Worm (Caenorhabditis elegans) whole organism, L2 larva: ENCODE data around the gene vps-16.

Source experiments
- C34F6.9 ChIP-seq: fragments of 150-350 bp; optimal IDR thresholded peaks from 2 replicates; lab custom pipeline; 2014; ENCODE audit warnings: missing biosample characterization, missing genetic modification characterization
- F13H6.1 ChIP-seq: sonication (generic microtip); optimal IDR thresholded peaks from 2 replicates; lab custom pipeline; 2016; ENCODE audit warnings: missing genetic modification characterization, missing compliant biosample characterization
- R02D3.7 ChIP-seq: fragments of 150-350 bp; optimal IDR thresholded peaks from 2 replicates; lab custom pipeline; 2014; ENCODE audit warnings: missing biosample characterization, missing genetic modification characterization
- Y55F3AM.14 ChIP-seq: fragments of 200-800 bp; sonication (Bioruptor generic); optimal IDR thresholded peaks from 2 replicates; lab custom pipeline; 2018; ENCODE audit warnings: mild to moderate bottlenecking, missing genetic modification characterization, missing compliant biosample characterization
- ZK546.5 ChIP-seq: sonication (generic microtip); optimal IDR thresholded peaks from 2 replicates; lab custom pipeline; 2017; ENCODE audit warnings: missing biosample characterization, missing genetic modification characterization
- alr-1 ChIP-seq: fragments of 150-350 bp; optimal IDR thresholded peaks from 2 replicates; lab custom pipeline; 2014; ENCODE audit warnings: missing biosample characterization, missing genetic modification characterization
- aly-2 ChIP-seq: fragments of 150-350 bp; optimal IDR thresholded peaks from 2 replicates; lab custom pipeline; 2014; ENCODE audit warnings: missing biosample characterization, missing genetic modification characterization
- ama-1 ChIP-seq: fragments of 150-350 bp; optimal IDR thresholded peaks from 2 replicates; lab custom pipeline; 2018; ENCODE audit warnings: inconsistent platforms
- blmp-1 ChIP-seq: sonication (generic microtip); optimal IDR thresholded peaks from 2 replicates; lab custom pipeline; 2017; ENCODE audit warnings: missing genetic modification characterization, mild to moderate bottlenecking, missing compliant biosample characterization, antibody characterized with exemption, moderate library complexity; ENCODE audit not compliant: insufficient read depth
- ceh-16 ChIP-seq: fragments of 150-350 bp; optimal IDR thresholded peaks from 2 replicates; lab custom pipeline; 2014; ENCODE audit warnings: missing biosample characterization, missing genetic modification characterization
- ceh-82 ChIP-seq: fragments of 150-350 bp; optimal IDR thresholded peaks from 2 replicates; lab custom pipeline; 2014; ENCODE audit warnings: missing biosample characterization, missing genetic modification characterization
- crh-2 ChIP-seq: sonication (generic microtip); optimal IDR thresholded peaks from 2 replicates; lab custom pipeline; 2017; ENCODE audit warnings: missing biosample characterization, missing genetic modification characterization
- dmd-4 ChIP-seq: sonication (generic microtip); optimal IDR thresholded peaks from 2 replicates; lab custom pipeline; 2017; ENCODE audit warnings: missing biosample characterization, missing genetic modification characterization
- egl-27 ChIP-seq: sonication (generic microtip); optimal IDR thresholded peaks from 3 replicates; lab custom pipeline; 2017; ENCODE audit warnings: missing biosample characterization, missing genetic modification reagents, missing genetic modification characterization
- elt-1 ChIP-seq: fragments of 150-350 bp; optimal IDR thresholded peaks from 2 replicates; lab custom pipeline; 2014; ENCODE audit warnings: missing biosample characterization, missing genetic modification characterization
- elt-3 ChIP-seq: sonication (generic microtip); optimal IDR thresholded peaks from 2 replicates; lab custom pipeline; 2017; ENCODE audit warnings: missing biosample characterization, missing genetic modification characterization
- fos-1 ChIP-seq: fragments of 150-350 bp; optimal IDR thresholded peaks from 2 replicates; lab custom pipeline; 2014; ENCODE audit warnings: missing biosample characterization, missing genetic modification characterization
- gmeb-1 ChIP-seq: fragments of 150-350 bp; optimal IDR thresholded peaks from 2 replicates; lab custom pipeline; 2014; ENCODE audit warnings: missing biosample characterization, missing genetic modification characterization
- lin-11 ChIP-seq: fragments of 150-350 bp; sonication (generic microtip); optimal IDR thresholded peaks from 2 replicates; lab custom pipeline; 2014; ENCODE audit warnings: missing biosample characterization, missing genetic modification characterization, inconsistent platforms, mixed read lengths
- lin-13 ChIP-seq: fragments of 150-350 bp; optimal IDR thresholded peaks from 2 replicates; lab custom pipeline; 2014; ENCODE audit warnings: missing biosample characterization, missing genetic modification reagents, missing genetic modification characterization
- lin-39 ChIP-seq: fragments of 150-350 bp; optimal IDR thresholded peaks from 2 replicates; lab custom pipeline; 2014; ENCODE audit warnings: missing biosample characterization, missing genetic modification reagents, missing genetic modification characterization
- lsy-2 ChIP-seq, 2 experiments: fragments of 150-350 bp in 1 of 2; sonication (generic microtip) in 1 of 2; optimal IDR thresholded peaks; 2 replicates each; lab custom pipeline; 2014 to 2017; ENCODE audit warnings: missing biosample characterization in 2 of 2, missing genetic modification characterization in 2 of 2
- mab-5 ChIP-seq: fragments of 150-350 bp; optimal IDR thresholded peaks from 2 replicates; lab custom pipeline; 2014; ENCODE audit warnings: missing biosample characterization, missing genetic modification characterization
- mbf-1 ChIP-seq: sonication (generic microtip); optimal IDR thresholded peaks from 2 replicates; lab custom pipeline; 2017; ENCODE audit warnings: missing biosample characterization, missing genetic modification characterization
- mdl-1 ChIP-seq, 2 experiments: fragments of 150-350 bp in 1 of 2; sonication (generic microtip) in 1 of 2; optimal IDR thresholded peaks; 2 replicates each; lab custom pipeline; 2017; ENCODE audit warnings: missing biosample characterization in 2 of 2, missing genetic modification characterization in 2 of 2
- nhr-10 ChIP-seq: sonication (generic microtip); optimal IDR thresholded peaks from 2 replicates; lab custom pipeline; 2017; ENCODE audit warnings: missing biosample characterization, missing genetic modification characterization
- nhr-11 ChIP-seq: fragments of 150-350 bp; optimal IDR thresholded peaks from 2 replicates; lab custom pipeline; 2014; ENCODE audit warnings: missing biosample characterization, missing genetic modification characterization
- nhr-12 ChIP-seq: fragments of 150-350 bp; optimal IDR thresholded peaks from 2 replicates; lab custom pipeline; 2014; ENCODE audit warnings: missing biosample characterization, missing genetic modification characterization
- nhr-129 ChIP-seq: fragments of 150-350 bp; optimal IDR thresholded peaks from 2 replicates; lab custom pipeline; 2014; ENCODE audit warnings: missing biosample characterization, missing genetic modification characterization
- nhr-21 ChIP-seq: fragments of 150-350 bp; optimal IDR thresholded peaks from 2 replicates; lab custom pipeline; 2014; ENCODE audit warnings: missing biosample characterization, missing genetic modification characterization
- nhr-23 ChIP-seq: fragments of 150-350 bp; optimal IDR thresholded peaks from 2 replicates; lab custom pipeline; 2014; ENCODE audit warnings: missing biosample characterization, missing genetic modification reagents, missing genetic modification characterization
- nhr-237 ChIP-seq: fragments of 150-350 bp; optimal IDR thresholded peaks from 2 replicates; lab custom pipeline; 2014; ENCODE audit warnings: missing biosample characterization, missing genetic modification characterization
- nhr-25 ChIP-seq: fragments of 150-350 bp; sonication (generic microtip); optimal IDR thresholded peaks from 3 replicates; lab custom pipeline; 2014; ENCODE audit warnings: missing biosample characterization, missing genetic modification characterization
- nhr-6 ChIP-seq: fragments of 150-350 bp; optimal IDR thresholded peaks from 2 replicates; lab custom pipeline; 2014; ENCODE audit warnings: missing biosample characterization, missing genetic modification characterization
- nhr-77 ChIP-seq: fragments of 150-350 bp; optimal IDR thresholded peaks from 2 replicates; lab custom pipeline; 2014; ENCODE audit warnings: missing biosample characterization, missing genetic modification characterization
- peb-1 ChIP-seq: fragments of 150-350 bp; optimal IDR thresholded peaks from 2 replicates; lab custom pipeline; 2014; ENCODE audit warnings: missing biosample characterization, missing genetic modification characterization
- sem-4 ChIP-seq: fragments of 150-350 bp; optimal IDR thresholded peaks from 2 replicates; lab custom pipeline; 2014; ENCODE audit warnings: missing biosample characterization, missing genetic modification reagents, missing genetic modification characterization
- skn-1 ChIP-seq: sonication (generic microtip); optimal IDR thresholded peaks from 2 replicates; lab custom pipeline; 2017; ENCODE audit warnings: missing biosample characterization, missing genetic modification characterization
- sma-3 ChIP-seq: sonication (generic microtip); optimal IDR thresholded peaks from 2 replicates; lab custom pipeline; 2016; ENCODE audit warnings: missing genetic modification reagents, missing genetic modification characterization, missing compliant biosample characterization
- sma-9 ChIP-seq, 2 experiments: fragments of 150-350 bp in 1 of 2; sonication (generic microtip) in 1 of 2; optimal IDR thresholded peaks; 2 replicates each; lab custom pipeline; 2014 to 2016; ENCODE audit warnings: missing genetic modification characterization in 2 of 2, mild to moderate bottlenecking in 1 of 2, missing biosample characterization in 1 of 2, missing compliant biosample characterization in 1 of 2, missing genetic modification reagents in 1 of 2, moderate library complexity in 1 of 2
- snpc-4 ChIP-seq: fragments of 150-350 bp; optimal IDR thresholded peaks from 2 replicates; lab custom pipeline; 2014; ENCODE audit warnings: missing biosample characterization, missing genetic modification characterization
- unc-39 ChIP-seq: fragments of 150-350 bp; optimal IDR thresholded peaks from 2 replicates; lab custom pipeline; 2014; ENCODE audit warnings: missing biosample characterization, missing genetic modification characterization
- unc-55 ChIP-seq: fragments of 150-350 bp; sonication (generic microtip); optimal IDR thresholded peaks from 3 replicates; lab custom pipeline; 2014; ENCODE audit warnings: missing biosample characterization, missing genetic modification reagents, missing genetic modification characterization
- unc-62 ChIP-seq: fragments of 150-350 bp; optimal IDR thresholded peaks from 2 replicates; lab custom pipeline; 2014; ENCODE audit warnings: missing biosample characterization, missing genetic modification reagents, missing genetic modification characterization
- zag-1 ChIP-seq: fragments of 150-350 bp; optimal IDR thresholded peaks from 2 replicates; lab custom pipeline; 2014; ENCODE audit warnings: missing biosample characterization, missing genetic modification characterization
- ztf-1 ChIP-seq: fragments of 200-800 bp; sonication (Bioruptor generic); conservative IDR thresholded peaks from 2 replicates; pipeline ENCODE4 v1.3.6; 2022; ENCODE audit warnings: missing genetic modification characterization, missing compliant biosample characterization
- ztf-11 ChIP-seq: sonication (generic microtip); optimal IDR thresholded peaks from 2 replicates; lab custom pipeline; 2017; ENCODE audit warnings: missing biosample characterization, missing genetic modification characterization
- ztf-4 ChIP-seq: fragments of 150-350 bp; optimal IDR thresholded peaks from 2 replicates; lab custom pipeline; 2014; ENCODE audit warnings: missing biosample characterization, missing genetic modification characterization

The vps-16 gene

DNA sequence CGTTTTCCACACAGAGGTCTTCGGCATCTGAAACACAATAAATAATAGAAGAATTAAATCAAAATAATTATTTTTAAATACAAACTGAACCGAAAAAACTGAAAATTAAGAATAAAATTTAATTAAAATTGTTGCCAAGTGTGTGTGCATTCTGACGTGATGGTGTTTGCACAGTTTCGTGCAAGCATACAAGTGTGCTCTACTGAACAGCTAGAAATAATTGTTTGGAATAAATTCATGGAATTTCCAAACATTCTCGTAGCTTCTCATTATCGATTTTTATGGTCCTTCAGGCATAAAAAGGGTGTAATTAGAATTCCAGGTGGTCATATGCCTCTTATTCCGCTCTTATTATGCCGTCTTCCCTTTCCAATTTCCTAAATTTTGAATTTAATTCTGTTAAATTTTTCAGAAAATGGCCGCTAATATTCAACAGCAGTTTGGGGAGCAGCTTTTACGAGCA lies 1.2 kb upstream of the vps-16 start, which contains the start of the genes mrps-17 and txdc-9:
TSS of gene mrps-17 (minus strand) at position 33 of the 463 bp plus-strand sequence.
TSS of gene txdc-9 (plus strand) at position 413 of the 463 bp plus-strand sequence.
- TF ChIP-seq ceh-82 (tag; lab: Kevin White, UChicago): no peak
- TF ChIP-seq nhr-23 (tag; lab: Kevin White, UChicago): no peak
- TF ChIP-seq ceh-16 (tag; lab: Kevin White, UChicago): no peak
- no peak for TF ChIP-seq dmd-4 (tag; lab: Kevin White, UChicago)
- TF ChIP-seq unc-39 (tag; lab: Kevin White, UChicago): no peak
- TF ChIP-seq alr-1: peak; percentile 94
- peak; percentile 60 for TF ChIP-seq fos-1 (tag; lab: Kevin White, UChicago)
- peak; percentile 31 for TF ChIP-seq zag-1
- no peak for TF ChIP-seq lin-13 (GFP tag; lab: Kevin White, UChicago)
- TF ChIP-seq ama-1 (lab: Kevin White, UChicago): no peak
- TF ChIP-seq mbf-1: no peak
- no peak for TF ChIP-seq R02D3.7
- TF ChIP-seq egl-27 (tag; lab: Kevin White, UChicago): peak; percentile 13
- TF ChIP-seq elt-1: no peak
- TF ChIP-seq nhr-21: peak; percentile 47
- no peak for TF ChIP-seq skn-1 (tag; lab: Kevin White, UChicago)
- peak; percentile 97 for TF ChIP-seq C34F6.9
- TF ChIP-seq nhr-77 (tag; lab: Kevin White, UChicago): no peak
- TF ChIP-seq lin-39 (tag; lab: Kevin White, UChicago): no peak
- no peak for TF ChIP-seq Y55F3AM.14
- peak; percentile 89 for TF ChIP-seq crh-2 (tag; lab: Kevin White, UChicago)
- TF ChIP-seq lsy-2 (tag; optimal IDR thresholded peaks at IDR 0.05; lab: Kevin White, UChicago): peak; percentile 67 to 90
- no peak for TF ChIP-seq nhr-10 (tag; lab: Kevin White, UChicago)
- TF ChIP-seq F13H6.1: peak; percentile 60
- TF ChIP-seq mab-5 (tag; lab: Kevin White, UChicago): peak; percentile 64
- no peak for TF ChIP-seq snpc-4 (tag; lab: Kevin White, UChicago)
- peak; percentile 58 for TF ChIP-seq nhr-6 (tag; lab: Kevin White, UChicago)
- peak; percentile 65 for TF ChIP-seq sma-3 (GFP tag; lab: Kevin White, UChicago)
- TF ChIP-seq ztf-1 (GFP tag; lab: Robert Waterston, UW): no peak
- no peak for TF ChIP-seq ztf-11 (tag; lab: Kevin White, UChicago)
- TF ChIP-seq nhr-237 (tag; lab: Kevin White, UChicago): no peak
- no peak for TF ChIP-seq mdl-1 (tag; optimal IDR thresholded peaks at IDR 0.05; lab: Kevin White, UChicago)
- TF ChIP-seq unc-62 (GFP tag; lab: Kevin White, UChicago): no peak
- TF ChIP-seq sma-9 (GFP tag; optimal IDR thresholded peaks at IDR 0.05; lab: Kevin White, UChicago): peak; percentile 75
- no peak for TF ChIP-seq sma-9 (tag; optimal IDR thresholded peaks at IDR 0.05; lab: Kevin White, UChicago)
- TF ChIP-seq peb-1 (tag; lab: Kevin White, UChicago): no peak
- no peak for TF ChIP-seq blmp-1 (tag; lab: Kevin White, UChicago)
- no peak for TF ChIP-seq nhr-25
- peak; percentile 83 for TF ChIP-seq sem-4 (tag; lab: Kevin White, UChicago)
- peak; percentile 37 for TF ChIP-seq lin-11 (tag; lab: Kevin White, UChicago)
- TF ChIP-seq nhr-12 (tag; lab: Kevin White, UChicago): no peak
- TF ChIP-seq unc-55 (GFP tag; lab: Kevin White, UChicago): peak; percentile 97
- TF ChIP-seq nhr-129 (tag; lab: Kevin White, UChicago): peak; percentile 74
- no peak for TF ChIP-seq ZK546.5 (tag; lab: Kevin White, UChicago)
- TF ChIP-seq aly-2 (tag; lab: Kevin White, UChicago): no peak
- TF ChIP-seq nhr-11 (tag; lab: Kevin White, UChicago): peak; percentile 6
- peak; percentile 71 for TF ChIP-seq gmeb-1
- TF ChIP-seq ztf-4 (tag; lab: Kevin White, UChicago): peak; percentile 38
- no peak for TF ChIP-seq elt-3 (tag; lab: Kevin White, UChicago)
